Fruit fly (Drosophila melanogaster) Kc167 (cell line): Measurements from ENCODE around the gene CG32277.

Experiments
- Myc ChIP-seq: fragments of >200 bp; optimal IDR thresholded peaks from 2 replicates; lab custom pipeline; 2017; ENCODE audit warnings: missing external identifiers
- Sin3A ChIP-seq: fragments of >200 bp; optimal IDR thresholded peaks from 2 replicates; lab custom pipeline; 2018; ENCODE audit warnings: missing external identifiers
- h ChIP-seq: fragments of >200 bp; optimal IDR thresholded peaks from 3 replicates; lab custom pipeline; 2018; ENCODE audit warnings: missing external identifiers
- insv ChIP-seq: fragments of >200 bp; optimal IDR thresholded peaks from 3 replicates; lab custom pipeline; 2018; ENCODE audit warnings: missing external identifiers
- psq ChIP-seq: fragments of >200 bp; optimal IDR thresholded peaks from 2 replicates; lab custom pipeline; 2017; ENCODE audit warnings: missing external identifiers
- ttk ChIP-seq: sonication (Bioruptor generic); optimal IDR thresholded peaks from 2 replicates; lab custom pipeline; 2017; ENCODE audit warnings: missing external identifiers

DNA sequence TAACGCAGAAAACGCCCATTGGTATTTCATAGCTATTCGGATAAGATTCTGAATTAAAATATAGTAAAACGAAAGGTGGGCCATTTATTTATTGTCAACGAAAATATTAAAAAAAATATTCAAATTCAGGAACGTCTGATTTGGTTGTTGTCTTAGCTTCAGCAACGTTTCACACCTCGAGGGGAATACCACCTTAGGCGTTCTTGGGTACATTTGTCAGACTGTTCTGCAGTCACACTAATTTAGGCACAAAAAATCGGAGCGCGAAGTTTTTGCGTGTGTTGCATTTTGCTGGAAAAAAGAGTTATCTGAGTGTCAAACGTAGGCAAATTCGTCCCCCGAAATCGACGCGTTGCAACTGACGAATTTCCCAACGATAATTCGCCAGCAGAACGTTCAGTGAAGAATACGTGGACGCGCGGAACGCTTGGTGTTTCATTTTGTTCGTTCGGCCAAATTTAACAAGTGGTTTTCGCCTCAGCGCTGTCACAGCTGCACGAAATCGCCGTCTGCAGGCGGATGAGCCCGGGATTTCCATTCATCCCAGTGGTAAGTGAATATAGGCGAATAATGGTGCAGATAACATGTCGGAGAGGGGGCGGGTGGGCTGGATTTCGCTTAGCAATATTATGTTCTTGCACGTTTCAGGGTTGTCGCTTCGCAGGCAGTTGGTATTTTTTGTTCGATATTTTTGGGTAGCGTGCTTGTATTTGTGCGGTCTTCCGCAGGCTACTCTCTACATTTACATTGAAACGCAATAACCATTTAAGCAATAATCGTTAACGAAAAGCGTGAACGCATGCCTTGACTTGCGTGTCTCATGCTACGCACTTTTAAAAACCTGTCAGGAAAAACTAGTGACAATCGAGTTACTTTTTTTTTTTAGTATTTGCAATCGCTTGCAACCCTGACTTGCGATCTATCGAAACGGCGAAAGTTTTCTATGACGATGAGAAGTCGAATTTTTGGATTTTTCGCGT, 19.8 kb upstream of the CG32277 start, which contains the start of gene Larp4B:
- TF ChIP-seq insv (lab: Kevin White, UChicago) (no peak), psq (no peak), Myc (no peak), ttk (lab: Kevin White, UChicago) (no peak), Sin3A (lab: Kevin White, UChicago) (no peak), h (no peak)
